Worm (Caenorhabditis elegans) whole organism, young adult: ENCODE results near the gene npr-9.

Experiments used
- C17E4.6 ChIP-seq: fragments of 200-800 bp; sonication (Bioruptor generic); IDR thresholded peaks from 2 replicates; pipeline ENCODE4 v1.3.6; 2022; ENCODE audit warnings: missing genetic modification reagents, missing genetic modification characterization, missing compliant biosample characterization
- cebp-2 ChIP-seq: fragments of 200-800 bp; sonication (Bioruptor generic); IDR thresholded peaks from 2 replicates; pipeline ENCODE4 v1.3.6; 2022; ENCODE audit warnings: missing genetic modification characterization, missing compliant biosample characterization
- him-1 ChIP-seq: sonication (generic microtip); optimal IDR thresholded peaks from 2 replicates; lab custom pipeline; 2016; ENCODE audit warnings: missing genotype, missing genetic modification reagents, missing genetic modification characterization, missing compliant biosample characterization

DNA sequence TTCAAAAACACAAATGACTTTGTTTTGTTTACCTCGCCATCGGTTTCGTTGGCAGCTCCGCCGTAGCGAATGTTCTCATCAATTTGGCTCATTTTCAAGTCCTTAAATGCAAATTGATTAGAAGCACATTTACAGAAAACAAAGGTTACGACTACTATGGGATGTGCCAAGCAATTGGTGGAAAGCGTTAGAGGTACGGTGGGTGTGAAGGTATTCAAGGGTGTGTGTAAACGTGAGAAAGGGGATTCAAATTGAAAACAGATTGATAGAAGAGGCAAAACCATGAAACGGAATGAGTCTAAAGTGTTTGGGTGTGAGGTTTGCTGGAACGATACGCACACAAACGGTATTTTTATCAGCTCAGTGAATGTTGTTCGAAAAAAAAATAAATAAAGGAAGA is 47.8 kb downstream of the npr-9 start, which contains the start of gene tni-1:
- TF ChIP-seq cebp-2: no peak
- no peak for TF ChIP-seq him-1 (tag; lab: Kevin White, UChicago)
- TF ChIP-seq C17E4.6 (GFP tag; lab: Robert Waterston, UW): no peak
